Fruit fly (Drosophila melanogaster): ENCODE measurements around the gene CG33912.

DNA sequence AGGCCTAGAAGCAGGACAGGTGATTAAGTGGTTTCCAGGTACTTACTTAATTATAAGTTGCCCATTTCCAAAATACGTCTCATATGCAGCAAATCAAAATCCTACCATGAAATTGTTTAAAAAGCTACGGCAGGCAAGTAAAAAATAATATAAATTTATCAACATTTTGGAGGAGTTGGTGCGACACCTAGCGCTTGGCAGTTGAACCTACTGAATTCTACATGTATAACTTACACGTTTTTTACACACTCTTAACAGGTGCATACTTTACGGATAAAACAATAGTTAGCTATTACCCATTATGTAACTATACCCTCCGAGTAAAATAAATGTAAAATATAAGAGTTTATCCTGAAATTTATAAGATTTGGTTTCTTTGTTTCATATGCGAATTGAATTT is 44.1 kb downstream of the CG33912 start:
- TF ChIP-seq CTCF (optimal IDR thresholded peaks at IDR 0.05) (peak; percentile 84 to 95), CG8478 (optimal IDR thresholded peaks at IDR 0.05) (no peak)
